Worm (Caenorhabditis elegans) whole organism, L1 larva: ENCODE data around the gene idpa-1.
A peak's percentile ranks its signal among the peaks of the same experiment; 100 is the strongest.

Experiments used
- C04F5.9 ChIP-seq: sonication (generic microtip); optimal IDR thresholded peaks from 2 replicates; lab custom pipeline; 2016; ENCODE audit warnings: missing genetic modification characterization, missing compliant biosample characterization
- F16B12.6 ChIP-seq: fragments of 150-350 bp; optimal IDR thresholded peaks from 2 replicates; lab custom pipeline; 2014; ENCODE audit warnings: missing biosample characterization, missing genetic modification characterization
- aly-2 ChIP-seq: fragments of 150-350 bp; optimal IDR thresholded peaks from 2 replicates; lab custom pipeline; 2014; ENCODE audit warnings: missing biosample characterization, missing genetic modification characterization
- blmp-1 ChIP-seq: fragments of 150-350 bp; optimal IDR thresholded peaks from 2 replicates; lab custom pipeline; 2014; ENCODE audit warnings: missing biosample characterization, missing genetic modification characterization
- ceh-63 ChIP-seq: fragments of 200-800 bp; sonication (Bioruptor generic); optimal IDR thresholded peaks from 2 replicates; lab custom pipeline; 2018; ENCODE audit warnings: mild to moderate bottlenecking, missing genetic modification characterization, missing compliant biosample characterization
- ceh-82 ChIP-seq, 3 experiments: fragments of 150-350 bp in 1 of 3; sonication (generic microtip) in 2 of 3; optimal IDR thresholded peaks; 2 replicates each; lab custom pipeline; 2014 to 2017; ENCODE audit warnings: missing biosample characterization in 3 of 3, missing genetic modification characterization in 3 of 3
- ceh-88 ChIP-seq: fragments of 200-800 bp; sonication (Bioruptor generic); IDR thresholded peaks from 2 replicates; pipeline ENCODE4 v1.3.6; 2022; ENCODE audit warnings: missing genetic modification characterization, missing compliant biosample characterization
- ceh-90 ChIP-seq: sonication (generic microtip); optimal IDR thresholded peaks from 2 replicates; lab custom pipeline; 2016; ENCODE audit warnings: missing genetic modification characterization, missing compliant biosample characterization
- ces-1 ChIP-seq: fragments of 150-350 bp; optimal IDR thresholded peaks from 2 replicates; lab custom pipeline; 2014; ENCODE audit warnings: missing biosample characterization, missing genetic modification reagents, missing genetic modification characterization
- dpl-1 ChIP-seq, 3 experiments: fragments of 150-350 bp in 2 of 3; sonication (generic microtip) in 1 of 3; optimal IDR thresholded peaks; 2 replicates each; lab custom pipeline; 2014 to 2017; ENCODE audit warnings: missing biosample characterization in 3 of 3, missing genetic modification characterization in 3 of 3, missing genetic modification reagents in 3 of 3
- dsc-1 ChIP-seq: sonication (generic microtip); optimal IDR thresholded peaks from 2 replicates; lab custom pipeline; 2016; ENCODE audit warnings: mild to moderate bottlenecking, missing genetic modification characterization, missing compliant biosample characterization
- efl-1 ChIP-seq, 4 experiments: fragments of 150-350 bp; optimal IDR thresholded peaks in 3 of 4; peaks in 1 of 4; 1 replicate in 1 of 4; 2 replicates in 3 of 4; lab custom pipeline; 2014; ENCODE audit warnings: missing biosample characterization in 2 of 4, missing genetic modification characterization in 2 of 4, missing genetic modification reagents in 2 of 4
- egl-13 ChIP-seq: sonication (generic microtip); optimal IDR thresholded peaks from 2 replicates; lab custom pipeline; 2016; ENCODE audit warnings: missing genotype, missing genetic modification reagents, missing genetic modification characterization, missing compliant biosample characterization
- elt-3 ChIP-seq, 6 experiments: fragments of 150-350 bp in 1 of 6; sonication (generic microtip); optimal IDR thresholded peaks; 2 replicates each; lab custom pipeline; 2017 to 2018; ENCODE audit warnings: missing biosample characterization in 6 of 6, missing genetic modification characterization in 6 of 6, inconsistent platforms in 1 of 6
- fkh-10 ChIP-seq: sonication (generic microtip); optimal IDR thresholded peaks from 2 replicates; lab custom pipeline; 2017; ENCODE audit warnings: missing biosample characterization, missing genetic modification reagents, missing genetic modification characterization
- fkh-8 ChIP-seq: sonication (generic microtip); optimal IDR thresholded peaks from 2 replicates; lab custom pipeline; 2016; ENCODE audit warnings: mild to moderate bottlenecking, missing genetic modification characterization, missing compliant biosample characterization
- fos-1 ChIP-seq: fragments of 150-350 bp; optimal IDR thresholded peaks from 2 replicates; lab custom pipeline; 2014; ENCODE audit warnings: missing biosample characterization, missing genetic modification characterization
- grh-1 ChIP-seq: fragments of 200-800 bp; sonication (Bioruptor generic); IDR thresholded peaks from 2 replicates; pipeline ENCODE4 v1.3.6; 2022; ENCODE audit warnings: missing genetic modification reagents, missing genetic modification characterization, missing compliant biosample characterization
- hlh-4 ChIP-seq: sonication (generic microtip); optimal IDR thresholded peaks from 2 replicates; lab custom pipeline; 2016; ENCODE audit warnings: mild to moderate bottlenecking, missing genetic modification characterization, missing compliant biosample characterization
- irx-1 ChIP-seq: sonication (generic microtip); optimal IDR thresholded peaks from 2 replicates; lab custom pipeline; 2016; ENCODE audit warnings: missing genetic modification characterization, missing compliant biosample characterization
- lin-13 ChIP-seq: fragments of 150-350 bp; optimal IDR thresholded peaks from 2 replicates; lab custom pipeline; 2014; ENCODE audit warnings: missing biosample characterization, missing genetic modification reagents, missing genetic modification characterization
- lin-14 ChIP-seq: fragments of 200-800 bp; sonication (Bioruptor generic); optimal IDR thresholded peaks from 2 replicates; lab custom pipeline; 2018; ENCODE audit warnings: mild to moderate bottlenecking, missing genetic modification characterization, moderate library complexity, missing compliant biosample characterization
- lir-3 ChIP-seq: sonication (generic microtip); optimal IDR thresholded peaks from 2 replicates; lab custom pipeline; 2016; ENCODE audit warnings: mild to moderate bottlenecking, missing genetic modification characterization, moderate library complexity, missing compliant biosample characterization; ENCODE audit not compliant: poor library complexity
- lsy-2 ChIP-seq, 2 experiments: fragments of 150-350 bp; optimal IDR thresholded peaks; 2 replicates each; lab custom pipeline; 2014; ENCODE audit warnings: missing biosample characterization in 2 of 2, missing genetic modification characterization in 2 of 2
- mef-2 ChIP-seq: fragments of 150-350 bp; optimal IDR thresholded peaks from 2 replicates; lab custom pipeline; 2014; ENCODE audit warnings: missing biosample characterization, missing genetic modification characterization
- mep-1 ChIP-seq: fragments of 150-350 bp; optimal IDR thresholded peaks from 2 replicates; lab custom pipeline; 2014; ENCODE audit warnings: missing biosample characterization, missing genetic modification characterization
- nhr-11 ChIP-seq: fragments of 150-350 bp; optimal IDR thresholded peaks from 2 replicates; lab custom pipeline; 2014; ENCODE audit warnings: missing biosample characterization, missing genetic modification characterization
- nhr-12 ChIP-seq: sonication (generic microtip); optimal IDR thresholded peaks from 2 replicates; lab custom pipeline; 2017; ENCODE audit warnings: missing biosample characterization, missing genetic modification characterization
- nhr-237 ChIP-seq: fragments of 150-350 bp; optimal IDR thresholded peaks from 2 replicates; lab custom pipeline; 2014; ENCODE audit warnings: missing biosample characterization, missing genetic modification characterization
- nhr-71 ChIP-seq: sonication (generic microtip); optimal IDR thresholded peaks from 2 replicates; lab custom pipeline; 2016; ENCODE audit warnings: mild to moderate bottlenecking, missing genetic modification characterization, moderate library complexity, missing compliant biosample characterization
- nhr-84 ChIP-seq: sonication (generic microtip); optimal IDR thresholded peaks from 2 replicates; lab custom pipeline; 2017; ENCODE audit warnings: missing biosample characterization, missing genetic modification characterization
- nhr-85 ChIP-seq: sonication (generic microtip); peaks from one replicate; lab custom pipeline; 2016; ENCODE audit warnings: missing genetic modification characterization, inconsistent platforms, missing compliant biosample characterization
- nhr-90 ChIP-seq: sonication (generic microtip); optimal IDR thresholded peaks from 2 replicates; lab custom pipeline; 2016; ENCODE audit warnings: mild to moderate bottlenecking, missing genetic modification characterization, missing compliant biosample characterization; ENCODE audit not compliant: poor library complexity
- pag-3 ChIP-seq: sonication (generic microtip); optimal IDR thresholded peaks from 2 replicates; lab custom pipeline; 2017; ENCODE audit warnings: missing genetic modification characterization, mild to moderate bottlenecking, missing compliant biosample characterization, antibody characterized with exemption, borderline replicate concordance; ENCODE audit not compliant: insufficient read depth
- snu-23 ChIP-seq: sonication (generic microtip); optimal IDR thresholded peaks from 2 replicates; lab custom pipeline; 2016; ENCODE audit warnings: missing genetic modification characterization, missing compliant biosample characterization
- tbx-2 ChIP-seq: sonication (generic microtip); optimal IDR thresholded peaks from 2 replicates; lab custom pipeline; 2016; ENCODE audit warnings: missing genetic modification characterization, missing compliant biosample characterization
- tlp-1 ChIP-seq: fragments of 150-350 bp; optimal IDR thresholded peaks from 2 replicates; lab custom pipeline; 2014; ENCODE audit warnings: missing biosample characterization, missing genetic modification characterization
- unc-130 ChIP-seq: fragments of 150-350 bp; optimal IDR thresholded peaks from 2 replicates; lab custom pipeline; 2017; ENCODE audit warnings: missing biosample characterization, missing genetic modification characterization, inconsistent platforms
- unc-30 ChIP-seq: sonication (generic microtip); optimal IDR thresholded peaks from 2 replicates; lab custom pipeline; 2017; ENCODE audit warnings: missing biosample characterization, missing genetic modification characterization
- unc-98 ChIP-seq: fragments of 200-800 bp; sonication (Bioruptor generic); IDR thresholded peaks from 2 replicates; pipeline ENCODE4 v1.3.6; 2022; ENCODE audit warnings: missing genetic modification characterization, missing compliant biosample characterization
- vab-15 ChIP-seq: sonication (generic microtip); optimal IDR thresholded peaks from 2 replicates; lab custom pipeline; 2017; ENCODE audit warnings: missing genotype, mild to moderate bottlenecking, missing genetic modification characterization, missing compliant biosample characterization
- xbp-1 ChIP-seq: sonication (generic microtip); optimal IDR thresholded peaks from 2 replicates; lab custom pipeline; 2016; ENCODE audit warnings: missing genetic modification characterization, missing compliant biosample characterization
- zag-1 ChIP-seq: fragments of 150-350 bp; optimal IDR thresholded peaks from 2 replicates; lab custom pipeline; 2014; ENCODE audit warnings: missing biosample characterization, missing genetic modification characterization
- zip-4 ChIP-seq: fragments of 200-800 bp; sonication (Bioruptor generic); optimal IDR thresholded peaks from 2 replicates; lab custom pipeline; 2018; ENCODE audit warnings: mild to moderate bottlenecking, missing genetic modification characterization, moderate library complexity, missing compliant biosample characterization
- ztf-11 ChIP-seq, 2 experiments: sonication (generic microtip); optimal IDR thresholded peaks; 2 replicates each; lab custom pipeline; 2016 to 2017; ENCODE audit warnings: missing genetic modification characterization in 2 of 2, missing biosample characterization in 1 of 2, missing compliant biosample characterization in 1 of 2
- ztf-4 ChIP-seq: fragments of 150-350 bp; optimal IDR thresholded peaks from 2 replicates; lab custom pipeline; 2014; ENCODE audit warnings: missing biosample characterization, missing genetic modification characterization

idpa-1 gene

ce11 chrIII:2874144-2874868 lies 26.7 kb downstream of the idpa-1 start, which contains the start of gene klf-1 (continued):
- no peak for TF ChIP-seq unc-98 (GFP tag; lab: Robert Waterston, UW)
- TF ChIP-seq nhr-237 (tag; lab: Kevin White, UChicago) = no peak
- no peak for TF ChIP-seq ces-1 (GFP tag; lab: Kevin White, UChicago)
- no peak for TF ChIP-seq vab-15 (tag; lab: Kevin White, UChicago)
- TF ChIP-seq unc-30 (tag; lab: Kevin White, UChicago) = no peak
- no peak for TF ChIP-seq pag-3 (tag; lab: Kevin White, UChicago)
- TF ChIP-seq fkh-10 (GFP tag; lab: Kevin White, UChicago) = no peak
- no peak for TF ChIP-seq unc-130 (tag; lab: Kevin White, UChicago)
- TF ChIP-seq mep-1 = no peak
- no peak for TF ChIP-seq fkh-8 (tag; lab: Kevin White, UChicago)
- TF ChIP-seq F16B12.6 (tag; lab: Kevin White, UChicago) = no peak
- TF ChIP-seq ceh-63 (GFP tag; lab: Kevin White, UChicago) = no peak
- no peak for TF ChIP-seq zag-1 (tag; lab: Kevin White, UChicago)
- no peak for TF ChIP-seq xbp-1 (tag; lab: Kevin White, UChicago)
- TF ChIP-seq nhr-71 (tag; lab: Kevin White, UChicago) = no peak
- TF ChIP-seq tbx-2 (tag; lab: Kevin White, UChicago) = no peak
- TF ChIP-seq nhr-90 (tag; lab: Kevin White, UChicago) = no peak
- no peak for TF ChIP-seq tlp-1 (tag; lab: Kevin White, UChicago)
- TF ChIP-seq ceh-90 (tag; lab: Kevin White, UChicago) = no peak
- no peak for TF ChIP-seq egl-13
- no peak for TF ChIP-seq ceh-88
- TF ChIP-seq grh-1 (GFP tag; lab: Robert Waterston, UW) = no peak
- no peak for TF ChIP-seq mef-2 (tag; lab: Kevin White, UChicago)
- TF ChIP-seq ztf-4 (tag; lab: Kevin White, UChicago) = no peak
- TF ChIP-seq elt-3 (tag; optimal IDR thresholded peaks at IDR 0.05; lab: Kevin White, UChicago) = peak in 1 of 6 experiments; percentile 3
- TF ChIP-seq lin-14 (GFP tag; lab: Kevin White, UChicago) = peak; percentile 36
- no peak for TF ChIP-seq nhr-11 (tag; lab: Kevin White, UChicago)
- peak in 1 of 2 experiments; percentile 15 for TF ChIP-seq lsy-2 (tag; optimal IDR thresholded peaks at IDR 0.05; lab: Kevin White, UChicago)
- TF ChIP-seq lir-3 (tag; lab: Kevin White, UChicago) = no peak

- TF ChIP-seq blmp-1 (tag; lab: Kevin White, UChicago) = peak; percentile 26
- TF ChIP-seq ces-1 (GFP tag; lab: Kevin White, UChicago) = no peak
- TF ChIP-seq ztf-4 (tag; lab: Kevin White, UChicago) = no peak
- TF ChIP-seq efl-1 (optimal IDR thresholded peaks at IDR 0.05; lab: Kevin White, UChicago) = no peak
- TF ChIP-seq efl-1 (GFP tag; optimal IDR thresholded peaks at IDR 0.05 in 1 of 2; lab: Kevin White, UChicago) = peak in 1 of 2 experiments; percentile 59
- no peak for TF ChIP-seq dsc-1
- peak; percentile 70 for TF ChIP-seq nhr-85 (tag; lab: Kevin White, UChicago)
- no peak for TF ChIP-seq nhr-90 (tag; lab: Kevin White, UChicago)
- TF ChIP-seq hlh-4 = no peak
Observed at ce11 chrIII:2873116-2873644, 27.8 kb downstream of the idpa-1 start.

- TF ChIP-seq dpl-1 (GFP tag; optimal IDR thresholded peaks at IDR 0.05; lab: Kevin White, UChicago) (peak; percentile 39 to 58 (median 43)), lin-13 (GFP tag; lab: Kevin White, UChicago) (peak; percentile 56), ces-1 (GFP tag; lab: Kevin White, UChicago) (no peak), ztf-4 (tag; lab: Kevin White, UChicago) (peak; percentile 25), irx-1 (tag; lab: Kevin White, UChicago) (peak; percentile 5), nhr-84 (tag; lab: Kevin White, UChicago) (no peak), aly-2 (tag; lab: Kevin White, UChicago) (no peak), xbp-1 (tag; lab: Kevin White, UChicago) (peak; percentile 46), mef-2 (tag; lab: Kevin White, UChicago) (no peak), snu-23 (GFP tag; lab: Kevin White, UChicago) (peak; percentile 88), C04F5.9 (tag; lab: Kevin White, UChicago) (no peak), pag-3 (tag; lab: Kevin White, UChicago) (no peak), ceh-82 (tag; optimal IDR thresholded peaks at IDR 0.05; lab: Kevin White, UChicago) (peak in 1 of 3 experiments; percentile 19), zip-4 (GFP tag; lab: Kevin White, UChicago) (no peak), egl-13 (no peak), tbx-2 (tag; lab: Kevin White, UChicago) (peak; percentile 77), ztf-11 (tag; optimal IDR thresholded peaks at IDR 0.05; lab: Kevin White, UChicago) (no peak), vab-15 (tag; lab: Kevin White, UChicago) (peak; percentile 74), mep-1 (peak; percentile 54), fos-1 (tag; lab: Kevin White, UChicago) (no peak), nhr-12 (tag; lab: Kevin White, UChicago) (no peak), unc-98 (GFP tag; lab: Robert Waterston, UW) (no peak)
Observed at ce11 chrIII:2871817-2872216, 29.2 kb downstream of the idpa-1 start.
